Worm (Caenorhabditis elegans) whole organism, L3 larva: Measurements from ENCODE around the gene mog-5.
"Not testable (repeated sequence)": the region's sequence is repeated elsewhere in the genome, so short reads cannot be mapped to it uniquely, and the experiment has no call there.

ENCODE experiments used
- R02D3.7 ChIP-seq: fragments of 150-350 bp; optimal IDR thresholded peaks from 2 replicates; lab custom pipeline; 2014; ENCODE audit warnings: missing biosample characterization, missing genetic modification characterization
- ZK546.5 ChIP-seq: sonication (generic microtip); optimal IDR thresholded peaks from 2 replicates; lab custom pipeline; 2017; ENCODE audit warnings: missing biosample characterization, missing genetic modification characterization
- ceh-28 ChIP-seq: fragments of 150-350 bp; optimal IDR thresholded peaks from 2 replicates; lab custom pipeline; 2014; ENCODE audit warnings: missing biosample characterization, missing genetic modification reagents, missing genetic modification characterization
- ceh-82 ChIP-seq: fragments of 150-350 bp; optimal IDR thresholded peaks from 2 replicates; lab custom pipeline; 2014; ENCODE audit warnings: missing biosample characterization, missing genetic modification characterization
- ceh-9 ChIP-seq: sonication (generic microtip); optimal IDR thresholded peaks from 2 replicates; lab custom pipeline; 2018; ENCODE audit warnings: missing biosample characterization, missing genetic modification characterization
- daf-12 ChIP-seq: fragments of 150-350 bp; optimal IDR thresholded peaks from 2 replicates; lab custom pipeline; 2014; ENCODE audit warnings: missing biosample characterization, missing genetic modification reagents, missing genetic modification characterization
- egl-27 ChIP-seq: sonication (generic microtip); optimal IDR thresholded peaks from 4 replicates; lab custom pipeline; 2017; ENCODE audit warnings: missing biosample characterization, missing genetic modification reagents, missing genetic modification characterization
- egl-5 ChIP-seq: fragments of 150-350 bp; optimal IDR thresholded peaks from 2 replicates; lab custom pipeline; 2017; ENCODE audit warnings: missing biosample characterization, missing genetic modification reagents, missing genetic modification characterization, inconsistent platforms
- elt-2 ChIP-seq: sonication (generic microtip); optimal IDR thresholded peaks from 2 replicates; lab custom pipeline; 2016; ENCODE audit warnings: missing genetic modification reagents, mild to moderate bottlenecking, missing genetic modification characterization, missing compliant biosample characterization
- elt-3 ChIP-seq, 3 experiments: fragments of 150-350 bp in 1 of 3; sonication (generic microtip) in 2 of 3; optimal IDR thresholded peaks; 2 replicates in 2 of 3; 4 replicates in 1 of 3; lab custom pipeline; 2014 to 2017; ENCODE audit warnings: missing biosample characterization in 3 of 3, missing genetic modification characterization in 3 of 3
- eor-1 ChIP-seq, 2 experiments: fragments of 150-350 bp; optimal IDR thresholded peaks; 2 replicates each; lab custom pipeline; 2014 to 2018; ENCODE audit warnings: missing biosample characterization in 2 of 2, missing genetic modification characterization in 2 of 2
- fkh-10 ChIP-seq: sonication (generic microtip); optimal IDR thresholded peaks from 2 replicates; lab custom pipeline; 2017; ENCODE audit warnings: missing biosample characterization, missing genetic modification reagents, missing genetic modification characterization
- fkh-2 ChIP-seq: fragments of 150-350 bp; optimal IDR thresholded peaks from 2 replicates; lab custom pipeline; 2014; ENCODE audit warnings: missing biosample characterization, missing genetic modification reagents, missing genetic modification characterization
- fos-1 ChIP-seq: fragments of 150-350 bp; optimal IDR thresholded peaks from 2 replicates; lab custom pipeline; 2014; ENCODE audit warnings: missing biosample characterization, missing genetic modification characterization
- hmg-11 ChIP-seq: sonication (generic microtip); optimal IDR thresholded peaks from 2 replicates; lab custom pipeline; 2016; ENCODE audit warnings: missing genetic modification characterization, missing compliant biosample characterization
- jun-1 ChIP-seq: fragments of 150-350 bp; optimal IDR thresholded peaks from 2 replicates; lab custom pipeline; 2014; ENCODE audit warnings: missing biosample characterization, missing genetic modification reagents, missing genetic modification characterization
- lin-15B ChIP-seq: fragments of 150-350 bp; optimal IDR thresholded peaks from 2 replicates; lab custom pipeline; 2014; ENCODE audit warnings: missing biosample characterization, missing genetic modification characterization
- lin-39 ChIP-seq: fragments of 150-350 bp; optimal IDR thresholded peaks from 2 replicates; lab custom pipeline; 2018; ENCODE audit warnings: missing biosample characterization, missing genetic modification reagents, missing genetic modification characterization
- lsy-12 ChIP-seq: sonication (generic microtip); optimal IDR thresholded peaks from 2 replicates; lab custom pipeline; 2016; ENCODE audit warnings: mild to moderate bottlenecking, missing genetic modification characterization, missing compliant biosample characterization
- mml-1 ChIP-seq: fragments of 150-350 bp; sonication (generic microtip); optimal IDR thresholded peaks from 3 replicates; lab custom pipeline; 2014; ENCODE audit warnings: missing biosample characterization, missing genetic modification characterization
- nfya-1 ChIP-seq: sonication (generic microtip); optimal IDR thresholded peaks from 2 replicates; lab custom pipeline; 2017; ENCODE audit warnings: missing genetic modification characterization, mild to moderate bottlenecking, missing compliant biosample characterization, antibody characterized with exemption, moderate library complexity; ENCODE audit not compliant: insufficient read depth
- nhr-11 ChIP-seq: fragments of 150-350 bp; optimal IDR thresholded peaks from 2 replicates; lab custom pipeline; 2014; ENCODE audit warnings: missing biosample characterization, missing genetic modification characterization
- nhr-12 ChIP-seq: fragments of 150-350 bp; optimal IDR thresholded peaks from 2 replicates; lab custom pipeline; 2014; ENCODE audit warnings: missing biosample characterization, missing genetic modification characterization
- nhr-23 ChIP-seq: fragments of 150-350 bp; optimal IDR thresholded peaks from 2 replicates; lab custom pipeline; 2014; ENCODE audit warnings: missing biosample characterization, missing genetic modification reagents, missing genetic modification characterization
- nhr-237 ChIP-seq: fragments of 150-350 bp; optimal IDR thresholded peaks from 2 replicates; lab custom pipeline; 2014; ENCODE audit warnings: missing biosample characterization, missing genetic modification characterization
- nhr-25 ChIP-seq: sonication (generic microtip); optimal IDR thresholded peaks from 2 replicates; lab custom pipeline; 2017; ENCODE audit warnings: missing biosample characterization, missing genetic modification characterization
- nhr-28 ChIP-seq: fragments of 150-350 bp; optimal IDR thresholded peaks from 2 replicates; lab custom pipeline; 2014; ENCODE audit warnings: missing biosample characterization, missing genetic modification characterization
- nhr-43 ChIP-seq: sonication (generic microtip); optimal IDR thresholded peaks from 2 replicates; lab custom pipeline; 2016; ENCODE audit warnings: mild to moderate bottlenecking, missing genetic modification characterization, missing compliant biosample characterization; ENCODE audit not compliant: poor library complexity, severe bottlenecking
- pha-4 ChIP-seq: fragments of 150-350 bp; optimal IDR thresholded peaks from 2 replicates; lab custom pipeline; 2014; ENCODE audit warnings: missing biosample characterization, missing genetic modification reagents, missing genetic modification characterization
- pqm-1 ChIP-seq: fragments of 150-350 bp; optimal IDR thresholded peaks from 2 replicates; lab custom pipeline; 2017; ENCODE audit warnings: missing biosample characterization, missing genetic modification characterization, inconsistent platforms
- skn-1 ChIP-seq: fragments of 150-350 bp; optimal IDR thresholded peaks from 2 replicates; lab custom pipeline; 2014; ENCODE audit warnings: missing biosample characterization, missing genetic modification characterization
- snpc-4 ChIP-seq: fragments of 150-350 bp; optimal IDR thresholded peaks from 2 replicates; lab custom pipeline; 2014; ENCODE audit warnings: missing biosample characterization, missing genetic modification characterization
- tbx-2 ChIP-seq: sonication (generic microtip); optimal IDR thresholded peaks from 2 replicates; lab custom pipeline; 2016; ENCODE audit warnings: mild to moderate bottlenecking, missing genetic modification characterization, missing compliant biosample characterization
- unc-39 ChIP-seq: sonication (generic microtip); optimal IDR thresholded peaks from 4 replicates; lab custom pipeline; 2017; ENCODE audit warnings: missing biosample characterization, missing genetic modification characterization
- unc-62 ChIP-seq: fragments of 150-350 bp; sonication (generic microtip); optimal IDR thresholded peaks from 4 replicates; lab custom pipeline; 2014; ENCODE audit warnings: missing biosample characterization, missing genetic modification reagents, missing genetic modification characterization
- zag-1 ChIP-seq: fragments of 150-350 bp; optimal IDR thresholded peaks from 2 replicates; lab custom pipeline; 2014; ENCODE audit warnings: missing biosample characterization, missing genetic modification characterization
- ztf-4 ChIP-seq: fragments of 150-350 bp; optimal IDR thresholded peaks from 2 replicates; lab custom pipeline; 2014; ENCODE audit warnings: missing biosample characterization, missing genetic modification characterization

mog-5 gene

ce11 chrII:5399201-5399600, at the start of gene mog-5:
Gene mog-5, plus strand, starts transcription at chrII:5399538.
- TF ChIP-seq fkh-10 (no peak), hmg-11 (peak; percentile 30), pha-4 (tag; lab: Kevin White, UChicago) (peak; percentile 50), elt-2 (tag; lab: Kevin White, UChicago) (peak; percentile 40)

- not testable (repeated sequence) for TF ChIP-seq unc-62 (GFP tag; lab: Kevin White, UChicago); skn-1; jun-1
Observed at ce11 chrII:5350357-5350756, 49.0 kb upstream of the mog-5 start, which contains the start of gene F09E5.8. Gene F09E5.8, plus strand, starts transcription at chrII:5350669.

DNA sequence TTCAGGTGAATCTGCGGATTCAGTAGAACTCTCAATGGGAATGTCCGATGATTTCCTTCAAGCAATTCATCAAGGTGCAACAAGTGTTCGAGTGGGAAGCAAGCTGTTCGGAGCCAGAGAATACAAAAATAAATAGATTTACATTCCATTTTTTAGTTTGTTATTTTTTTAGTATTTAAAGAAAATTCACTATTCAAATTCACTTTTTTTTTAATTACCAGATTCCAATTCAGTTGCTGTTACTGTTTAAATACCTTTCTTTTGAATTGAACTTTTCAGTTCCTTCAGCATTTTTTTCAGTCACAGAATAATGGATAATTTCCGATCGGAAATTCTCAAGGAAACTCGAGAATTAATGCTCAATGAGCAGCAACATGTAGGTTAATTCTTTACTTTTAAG, 47.5 kb upstream of the mog-5 start, which contains the start of gene F09E5.7:
F09E5.7 (plus strand) TSS at position 301 of the 400 bp plus-strand sequence.
- TF ChIP-seq lsy-12 (tag; lab: Kevin White, UChicago) (no peak), ZK546.5 (no peak), daf-12 (tag; lab: Kevin White, UChicago) (no peak), elt-3 (tag; optimal IDR thresholded peaks at IDR 0.05; lab: Kevin White, UChicago) (no peak), fos-1 (tag; lab: Kevin White, UChicago) (no peak), nfya-1 (tag; lab: Kevin White, UChicago) (no peak), nhr-25 (no peak), unc-39 (no peak), egl-5 (tag; lab: Kevin White, UChicago) (no peak)

DNA sequence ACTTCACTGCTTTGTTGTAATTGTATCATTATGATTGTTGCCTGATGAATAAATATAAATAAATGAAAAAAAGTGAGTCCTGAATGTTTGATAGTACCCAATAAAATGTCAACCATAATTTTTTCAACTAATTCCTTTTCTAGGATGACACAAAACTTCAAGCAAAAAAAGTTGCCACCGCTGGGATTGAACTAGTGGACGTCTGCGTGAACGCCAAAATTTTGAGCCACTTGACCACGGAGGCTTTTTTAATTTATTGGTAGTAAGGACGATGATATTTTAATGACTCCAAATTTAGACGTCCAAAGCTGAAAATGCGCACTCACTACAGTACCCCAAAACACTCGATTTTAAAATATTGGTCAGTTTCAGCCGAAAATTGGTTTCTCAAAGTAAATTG, 45.7 kb upstream of the mog-5 start:
- peak; percentile 37 for TF ChIP-seq elt-2 (tag; lab: Kevin White, UChicago)
- TF ChIP-seq lsy-12 (tag; lab: Kevin White, UChicago) = peak; percentile 70
- TF ChIP-seq ceh-9 (tag; lab: Kevin White, UChicago) = no peak
- TF ChIP-seq nhr-12 = no peak
- TF ChIP-seq nhr-43 (tag; lab: Kevin White, UChicago) = peak; percentile 70
- no peak for TF ChIP-seq fkh-2 (tag; lab: Kevin White, UChicago)

- TF ChIP-seq ceh-9 (tag; lab: Kevin White, UChicago) (no peak), nhr-25 (no peak), skn-1 (no peak), egl-27 (tag; lab: Kevin White, UChicago) (no peak), pqm-1 (tag; lab: Kevin White, UChicago) (no peak), mml-1 (tag; lab: Kevin White, UChicago) (no peak), nhr-28 (no peak), lin-15B (tag; lab: Kevin White, UChicago) (no peak), nhr-11 (tag; lab: Kevin White, UChicago) (no peak), ztf-4 (tag; lab: Kevin White, UChicago) (no peak)
Observed at ce11 chrII:5355384-5355783, 44.0 kb upstream of the mog-5 start, which contains the start of gene srg-69. Gene srg-69, plus strand, starts transcription at chrII:5355684.

ce11 chrII:5358137-5358745, 41.1 kb upstream of the mog-5 start, which contains the start of the genes F09E5.11 and bmy-1:
Gene F09E5.11, minus strand, starts transcription at chrII:5358187.
Gene bmy-1, plus strand, starts transcription at chrII:5358695.
- no peak for TF ChIP-seq mml-1 (tag; lab: Kevin White, UChicago)
- TF ChIP-seq fos-1 (tag; lab: Kevin White, UChicago) = no peak
- peak; percentile 88 for TF ChIP-seq nhr-43 (tag; lab: Kevin White, UChicago)
- TF ChIP-seq ceh-82 (tag; lab: Kevin White, UChicago) = peak; percentile 78
- peak; percentile 89 for TF ChIP-seq lin-15B (tag; lab: Kevin White, UChicago)
- peak; percentile 75 for TF ChIP-seq pha-4 (tag; lab: Kevin White, UChicago)
- peak; percentile 39 for TF ChIP-seq pqm-1 (tag; lab: Kevin White, UChicago)
- TF ChIP-seq R02D3.7 (tag; lab: Kevin White, UChicago) = peak; percentile 98
- peak; percentile 62 for TF ChIP-seq nhr-23
- TF ChIP-seq ceh-28 (tag; lab: Kevin White, UChicago) = peak; percentile 70
- TF ChIP-seq lsy-12 (tag; lab: Kevin White, UChicago) = peak; percentile 71
- peak; percentile 40 for TF ChIP-seq skn-1
- peak; percentile 80 for TF ChIP-seq lin-39 (tag; lab: Kevin White, UChicago)
- TF ChIP-seq hmg-11 = peak; percentile 70
- peak; percentile 17 for TF ChIP-seq tbx-2 (tag; lab: Kevin White, UChicago)
- peak; percentile 35 for TF ChIP-seq jun-1
- no peak for TF ChIP-seq zag-1 (tag; lab: Kevin White, UChicago)
- no peak for TF ChIP-seq eor-1 (tag; optimal IDR thresholded peaks at IDR 0.05; lab: Kevin White, UChicago)
- peak; percentile 58 for TF ChIP-seq fkh-10
- no peak for TF ChIP-seq nhr-237
- peak; percentile 51 for TF ChIP-seq egl-5 (tag; lab: Kevin White, UChicago)
- no peak for TF ChIP-seq nhr-12
- TF ChIP-seq elt-2 (tag; lab: Kevin White, UChicago) = peak; percentile 85
- TF ChIP-seq nhr-25 = peak; percentile 70
- peak; percentile 79 for TF ChIP-seq nfya-1 (tag; lab: Kevin White, UChicago)
- peak; percentile 81 for TF ChIP-seq snpc-4
